Fruit fly (Drosophila melanogaster): ENCODE results near the gene CG1722.

Gene CG1722

dm6 chrX:21282035-21282434, 31.1 kb upstream of the CG1722 start (continued):
- TF ChIP-seq unpg (GFP tag; optimal IDR thresholded peaks at IDR 0.05) = peak; percentile 30
- no peak for TF ChIP-seq gcm (GFP tag; optimal IDR thresholded peaks at IDR 0.05)
- peak; percentile 35 for TF ChIP-seq gem (tag; optimal IDR thresholded peaks at IDR 0.05)
- peak; percentile 5 for TF ChIP-seq CG2678 (tag; optimal IDR thresholded peaks at IDR 0.05)
- peak; percentile 4 for TF ChIP-seq Hmr (GFP tag; optimal IDR thresholded peaks at IDR 0.05)
- TF ChIP-seq nmo (GFP tag; optimal IDR thresholded peaks at IDR 0.05) = peak; percentile 11
- no peak for TF ChIP-seq CG33213 (GFP tag; optimal IDR thresholded peaks at IDR 0.05)
- TF ChIP-seq Med (GFP tag) = peak; percentile 57
- TF ChIP-seq CG5180 (GFP tag; optimal IDR thresholded peaks at IDR 0.05) = no peak
- TF ChIP-seq fd64A (GFP tag; optimal IDR thresholded peaks at IDR 0.05) = no peak
- no peak for TF ChIP-seq CG3281 (GFP tag; optimal IDR thresholded peaks at IDR 0.05)
- peak; percentile 44; the same call in 2 of the 3 replicates for TF ChIP-seq row (GFP tag; IDR thresholded peaks at IDR 0.05)
- peak; percentile 24; the same call in 1 of the 2 replicates for TF ChIP-seq ranshi (GFP tag; IDR thresholded peaks at IDR 0.05)
- no peak for TF ChIP-seq nau (GFP tag; optimal IDR thresholded peaks at IDR 0.05)
- TF ChIP-seq D19A (tag; optimal IDR thresholded peaks at IDR 0.05) = peak; percentile 89
- peak; percentile 6; the same call in 1 of the 2 replicates for TF ChIP-seq wdn (GFP tag; IDR thresholded peaks at IDR 0.05)

dm6 chrX:21281039-21281911, 30.3 kb upstream of the CG1722 start, which contains the start of gene Mnr:
TSS of gene Mnr (minus strand) at chrX:21281171.
- no peak for TF ChIP-seq CG1603 (tag; optimal IDR thresholded peaks at IDR 0.05)
- TF ChIP-seq CG16813 (GFP tag; IDR thresholded peaks at IDR 0.05; ENCODE audit: partially characterized antibody) = no peak
- TF ChIP-seq CG10321 (GFP tag; IDR thresholded peaks at IDR 0.05) = no peak
- TF ChIP-seq CG13296 (GFP tag; optimal IDR thresholded peaks at IDR 0.05) = no peak
- no peak for TF ChIP-seq mld (GFP tag; IDR thresholded peaks at IDR 0.05; ENCODE audit: partially characterized antibody)
- TF ChIP-seq CG32772 (GFP tag; IDR thresholded peaks at IDR 0.05) = no peak
- TF ChIP-seq Dad (GFP tag; optimal IDR thresholded peaks at IDR 0.05) = no peak
- TF ChIP-seq ssp (GFP tag; IDR thresholded peaks at IDR 0.05) = no peak; the same call in 1 of the 2 replicates
- TF ChIP-seq Ets65A (GFP tag) = no peak
- no peak for TF ChIP-seq dpn (GFP tag; optimal IDR thresholded peaks at IDR 0.05)
- TF ChIP-seq tio (GFP tag; optimal IDR thresholded peaks at IDR 0.05) = peak; percentile 19
- TF ChIP-seq CG8089 (GFP tag; optimal IDR thresholded peaks at IDR 0.05) = no peak
- TF ChIP-seq Mad (GFP tag; optimal IDR thresholded peaks at IDR 0.05) = no peak
- TF ChIP-seq CG9797 (GFP tag; optimal IDR thresholded peaks at IDR 0.05) = no peak
- no peak for TF ChIP-seq Bdp1 (GFP tag; optimal IDR thresholded peaks at IDR 0.05)
- no peak for TF ChIP-seq ewg (GFP tag; optimal IDR thresholded peaks at IDR 0.05)
- TF ChIP-seq slbo (GFP tag; IDR thresholded peaks at IDR 0.05) = no peak
- peak; percentile 32; the same call in 1 of the 2 replicates for TF ChIP-seq Scr (GFP tag; IDR thresholded peaks at IDR 0.05; ENCODE audit: partially characterized antibody)
- no peak for TF ChIP-seq CG11560 (tag; IDR thresholded peaks at IDR 0.05)
- no peak for TF ChIP-seq Bteb2 (GFP tag; optimal IDR thresholded peaks at IDR 0.05)
- TF ChIP-seq CG16815 (GFP tag; optimal IDR thresholded peaks at IDR 0.05) = no peak
- TF ChIP-seq Dek (tag; optimal IDR thresholded peaks at IDR 0.05) = no peak
- no peak for TF ChIP-seq CG6854 (GFP tag; optimal IDR thresholded peaks at IDR 0.05)
- no peak for TF ChIP-seq dati (GFP tag; IDR thresholded peaks at IDR 0.05)
- no peak for TF ChIP-seq Dp (GFP tag; optimal IDR thresholded peaks at IDR 0.05)
- TF ChIP-seq abd-A (tag; optimal IDR thresholded peaks at IDR 0.05) = peak; percentile 72
- TF ChIP-seq sc (optimal IDR thresholded peaks at IDR 0.05) = no peak
- TF ChIP-seq sc (GFP tag; optimal IDR thresholded peaks at IDR 0.05) = no peak
- TF ChIP-seq scrt (GFP tag; optimal IDR thresholded peaks at IDR 0.05) = no peak
- TF ChIP-seq gcm2 (GFP tag; optimal IDR thresholded peaks at IDR 0.05) = peak; percentile 28
- TF ChIP-seq CkIIα-i1 (GFP tag; IDR thresholded peaks at IDR 0.05) = no peak
- TF ChIP-seq exex (tag; optimal IDR thresholded peaks at IDR 0.05) = no peak
- TF ChIP-seq D19B (GFP tag; optimal IDR thresholded peaks at IDR 0.05) = peak; percentile 76

Measured in whole organism, embryonic.